4 worm cellular contexts compared by ENCODE assay signal in the genomic region with DNA sequence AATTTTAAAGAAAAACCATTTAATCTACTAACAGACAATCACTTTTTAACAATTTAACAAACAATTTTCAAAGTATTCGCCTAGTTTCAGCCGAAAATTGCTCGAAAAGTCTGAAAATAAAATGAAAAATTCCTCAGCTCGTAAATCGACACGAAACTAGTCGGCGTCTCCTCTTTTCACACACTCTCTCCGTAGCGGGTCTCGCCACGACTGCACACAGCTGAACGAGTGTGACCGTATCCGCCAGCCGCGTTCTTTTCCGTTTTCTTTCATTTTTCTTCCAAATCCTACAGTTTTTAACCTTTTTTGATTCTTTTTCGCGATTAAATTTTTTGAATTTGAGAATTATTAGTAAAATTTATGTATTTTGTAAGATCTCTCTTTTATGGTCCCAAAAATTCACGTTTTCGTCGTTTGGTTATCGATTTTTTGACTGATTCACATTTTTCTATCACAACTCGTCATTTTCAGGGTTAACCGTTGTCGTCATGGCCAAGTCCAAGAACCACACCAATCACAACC.
A peak's percentile ranks its signal among the peaks of the same experiment; 100 is the strongest.
TF ChIP-seq lines count a peak whose summit lies in the region.

Gene rpl-29 (plus strand): TSS at position 472 of the 522 bp plus-strand sequence.

TF ChIP-seq in whole organism, L2 larva, 48 proteins besides CTCF, POLR2A, EP300 and RAD21 (continues in another document):
- TF ChIP-seq mab-5 (tag; optimal IDR thresholded peaks at IDR 0.05; lab: Kevin White, UChicago): peak; percentile 71
- no peak for TF ChIP-seq skn-1 (tag; optimal IDR thresholded peaks at IDR 0.05; lab: Kevin White, UChicago)
- peak; percentile 89 for TF ChIP-seq gmeb-1 (tag; optimal IDR thresholded peaks at IDR 0.05; lab: Kevin White, UChicago)
- TF ChIP-seq sma-3 (GFP tag; optimal IDR thresholded peaks at IDR 0.05; lab: Kevin White, UChicago): peak; percentile 91
- TF ChIP-seq zag-1 (tag; optimal IDR thresholded peaks at IDR 0.05; lab: Kevin White, UChicago): no peak
- peak; percentile 1 for TF ChIP-seq Y55F3AM.14 (GFP tag; optimal IDR thresholded peaks at IDR 0.05; lab: Kevin White, UChicago)
- TF ChIP-seq unc-39 (tag; optimal IDR thresholded peaks at IDR 0.05; lab: Kevin White, UChicago): no peak
- peak; percentile 50 for TF ChIP-seq blmp-1 (tag; optimal IDR thresholded peaks at IDR 0.05; lab: Kevin White, UChicago; ENCODE audit: insufficient read depth)
- TF ChIP-seq sem-4 (tag; optimal IDR thresholded peaks at IDR 0.05; lab: Kevin White, UChicago): peak; percentile 59
- peak; percentile 39 for TF ChIP-seq nhr-6 (tag; optimal IDR thresholded peaks at IDR 0.05; lab: Kevin White, UChicago)
- TF ChIP-seq F13H6.1 (tag; optimal IDR thresholded peaks at IDR 0.05; lab: Kevin White, UChicago): peak; percentile 83
- TF ChIP-seq ceh-16 (tag; optimal IDR thresholded peaks at IDR 0.05; lab: Kevin White, UChicago): peak; percentile 50
- TF ChIP-seq egl-27 (tag; optimal IDR thresholded peaks at IDR 0.05; lab: Kevin White, UChicago): peak; percentile 68
- TF ChIP-seq sma-9 (GFP tag; optimal IDR thresholded peaks at IDR 0.05; lab: Kevin White, UChicago): peak; percentile 81
- TF ChIP-seq sma-9 (tag; optimal IDR thresholded peaks at IDR 0.05; lab: Kevin White, UChicago): no peak
- TF ChIP-seq unc-62 (GFP tag; optimal IDR thresholded peaks at IDR 0.05; lab: Kevin White, UChicago): no peak
- TF ChIP-seq unc-55 (GFP tag; optimal IDR thresholded peaks at IDR 0.05; lab: Kevin White, UChicago): peak; percentile 95
- no peak for TF ChIP-seq elt-3 (tag; optimal IDR thresholded peaks at IDR 0.05; lab: Kevin White, UChicago)
- TF ChIP-seq alr-1 (tag; optimal IDR thresholded peaks at IDR 0.05; lab: Kevin White, UChicago): no peak
- peak; percentile 98 to 99 for TF ChIP-seq lsy-2 (tag; optimal IDR thresholded peaks at IDR 0.05; lab: Kevin White, UChicago)
- no peak for TF ChIP-seq nhr-11 (tag; optimal IDR thresholded peaks at IDR 0.05; lab: Kevin White, UChicago)

TF ChIP-seq in whole organism, L4 larva, 104 proteins besides CTCF, POLR2A, EP300 and RAD21 (continues in another document):
- TF ChIP-seq nhr-10 (tag; optimal IDR thresholded peaks at IDR 0.05; lab: Kevin White, UChicago) (no peak), skn-1 (tag; optimal IDR thresholded peaks at IDR 0.05; lab: Kevin White, UChicago) (no peak), D1046.2 (GFP tag; IDR thresholded peaks at IDR 0.05; lab: Robert Waterston, UW) (peak; percentile 100), mdt-29 (GFP tag; IDR thresholded peaks at IDR 0.05; lab: Robert Waterston, UW) (peak; percentile 88), duxl-1 (tag; optimal IDR thresholded peaks at IDR 0.05; lab: Kevin White, UChicago; ENCODE audit: poor library complexity) (peak; percentile 68), fos-1 (tag; optimal IDR thresholded peaks at IDR 0.05; lab: Kevin White, UChicago) (no peak), pha-4 (GFP tag; IDR thresholded peaks at IDR 0.05; lab: Robert Waterston, UW) (peak; percentile 65; the same call in 1 of the 2 replicates), pha-4 (tag; optimal IDR thresholded peaks at IDR 0.05; lab: Kevin White, UChicago) (no peak), php-3 (GFP tag; IDR thresholded peaks at IDR 0.05; lab: Robert Waterston, UW) (peak; percentile 57; the same call in 1 of the 2 replicates), zag-1 (tag; optimal IDR thresholded peaks at IDR 0.05; lab: Kevin White, UChicago) (no peak), F49E8.2 (tag; optimal IDR thresholded peaks at IDR 0.05; lab: Kevin White, UChicago; ENCODE audit: borderline replicate concordance) (peak; percentile 73), snpc-1.2 (GFP tag; IDR thresholded peaks at IDR 0.05; lab: Robert Waterston, UW) (peak; percentile 98), hmg-1.1 (GFP tag; IDR thresholded peaks at IDR 0.05; lab: Robert Waterston, UW) (peak; percentile 82), mep-1 (tag; optimal IDR thresholded peaks at IDR 0.05; lab: Kevin White, UChicago) (peak; percentile 91), hlh-11 (tag; optimal IDR thresholded peaks at IDR 0.05; lab: Kevin White, UChicago) (peak; percentile 84), ztf-11 (tag; optimal IDR thresholded peaks at IDR 0.05; lab: Kevin White, UChicago) (no peak), ceh-44 (GFP tag; IDR thresholded peaks at IDR 0.05; lab: Robert Waterston, UW) (no peak), arid-1 (GFP tag; conservative IDR thresholded peaks at IDR 0.05; lab: Robert Waterston, UW) (peak; percentile 76), madf-5 (GFP tag; IDR thresholded peaks at IDR 0.05; lab: Robert Waterston, UW) (no peak), F37D6.2 (tag; optimal IDR thresholded peaks at IDR 0.05; lab: Kevin White, UChicago) (peak; percentile 22), F10B5.3 (tag; optimal IDR thresholded peaks at IDR 0.05; lab: Kevin White, UChicago) (peak; percentile 27), nhr-42 (GFP tag; IDR thresholded peaks at IDR 0.05; lab: Robert Waterston, UW) (0 out of 2 replicates have a peak, but pooled peaks have one; percentile 64)

TF ChIP-seq in whole organism, late embryonic, 69 proteins besides CTCF, POLR2A, EP300 and RAD21:
- TF ChIP-seq fkh-6 (tag; optimal IDR thresholded peaks at IDR 0.05; lab: Kevin White, UChicago) (no peak), unc-55 (GFP tag; optimal IDR thresholded peaks at IDR 0.05; lab: Kevin White, UChicago) (peak; percentile 40), mec-3 (tag; optimal IDR thresholded peaks at IDR 0.05; lab: Kevin White, UChicago; ENCODE audit: borderline replicate concordance) (no peak), ets-4 (tag; optimal IDR thresholded peaks at IDR 0.05; lab: Kevin White, UChicago) (no peak), Y22D7AL.16 (tag; optimal IDR thresholded peaks at IDR 0.05; lab: Kevin White, UChicago) (no peak), ceh-34 (tag; optimal IDR thresholded peaks at IDR 0.05; lab: Kevin White, UChicago) (no peak), ceh-18 (tag; optimal IDR thresholded peaks at IDR 0.05; lab: Kevin White, UChicago) (peak; percentile 13), pat-9 (tag; optimal IDR thresholded peaks at IDR 0.05; lab: Kevin White, UChicago) (no peak), ceh-31 (tag; optimal IDR thresholded peaks at IDR 0.05; lab: Kevin White, UChicago) (peak; percentile 46), ceh-24 (tag; optimal IDR thresholded peaks at IDR 0.05; lab: Kevin White, UChicago) (no peak), ztf-16 (tag; optimal IDR thresholded peaks at IDR 0.05; lab: Kevin White, UChicago) (no peak), nfya-1 (tag; optimal IDR thresholded peaks at IDR 0.05; lab: Kevin White, UChicago) (peak; percentile 94), unc-42 (tag; optimal IDR thresholded peaks at IDR 0.05; lab: Kevin White, UChicago) (peak; percentile 23), hlh-30 (tag; optimal IDR thresholded peaks at IDR 0.05; lab: Kevin White, UChicago; ENCODE audit: insufficient read depth) (peak; percentile 52), hlh-13 (GFP tag; optimal IDR thresholded peaks at IDR 0.05; lab: Kevin White, UChicago) (no peak), rnt-1 (tag; optimal IDR thresholded peaks at IDR 0.05; lab: Kevin White, UChicago) (peak; percentile 26), pax-1 (tag; optimal IDR thresholded peaks at IDR 0.05; lab: Kevin White, UChicago) (peak; percentile 40)

TF ChIP-seq in whole organism, mixed stage, embryonic, 35 proteins besides CTCF, POLR2A, EP300 and RAD21:
- TF ChIP-seq ces-1 (GFP tag; optimal IDR thresholded peaks at IDR 0.05; lab: Kevin White, UChicago): peak; percentile 41
- no peak for TF ChIP-seq tbx-8 (GFP tag; optimal IDR thresholded peaks at IDR 0.05; lab: Kevin White, UChicago)
- TF ChIP-seq nhr-12 (tag; optimal IDR thresholded peaks at IDR 0.05; lab: Kevin White, UChicago): peak; percentile 11
- no peak for TF ChIP-seq lin-32 (GFP tag; optimal IDR thresholded peaks at IDR 0.05; lab: Kevin White, UChicago)
- peak; percentile 1 for TF ChIP-seq unc-120 (tag; optimal IDR thresholded peaks at IDR 0.05; lab: Kevin White, UChicago; ENCODE audit: poor library complexity, severe bottlenecking)
- TF ChIP-seq mep-1 (tag; optimal IDR thresholded peaks at IDR 0.05; lab: Kevin White, UChicago): peak; percentile 54
- TF ChIP-seq hlh-1 (tag; optimal IDR thresholded peaks at IDR 0.05; lab: Kevin White, UChicago): peak; percentile 78
- TF ChIP-seq lsy-2 (tag; optimal IDR thresholded peaks at IDR 0.05; lab: Kevin White, UChicago): peak; percentile 99
- TF ChIP-seq drap-1 (GFP tag; optimal IDR thresholded peaks at IDR 0.05; lab: Kevin White, UChicago): no peak
- no peak for TF ChIP-seq elt-3 (tag; optimal IDR thresholded peaks at IDR 0.05; lab: Kevin White, UChicago)
- TF ChIP-seq unc-39 (tag; optimal IDR thresholded peaks at IDR 0.05; lab: Kevin White, UChicago): no peak
- peak; percentile 80 for TF ChIP-seq ceh-39 (tag; optimal IDR thresholded peaks at IDR 0.05; lab: Kevin White, UChicago)
- TF ChIP-seq mls-2 (tag; optimal IDR thresholded peaks at IDR 0.05; lab: Kevin White, UChicago): no peak
- no peak for TF ChIP-seq blmp-1 (tag; optimal IDR thresholded peaks at IDR 0.05; lab: Kevin White, UChicago)
- TF ChIP-seq bed-3 (GFP tag; optimal IDR thresholded peaks at IDR 0.05; lab: Kevin White, UChicago): no peak
- TF ChIP-seq lin-13 (tag; optimal IDR thresholded peaks at IDR 0.05; lab: Kevin White, UChicago): peak; percentile 82
- peak; percentile 78 for TF ChIP-seq nhr-237 (tag; optimal IDR thresholded peaks at IDR 0.05; lab: Kevin White, UChicago)
- peak; percentile 86 for TF ChIP-seq pha-4 (tag; optimal IDR thresholded peaks at IDR 0.05; lab: Kevin White, UChicago)
- TF ChIP-seq mab-5 (tag; optimal IDR thresholded peaks at IDR 0.05; lab: Kevin White, UChicago): no peak
- no peak for TF ChIP-seq ztf-11 (tag; optimal IDR thresholded peaks at IDR 0.05; lab: Kevin White, UChicago)
